Worm (Caenorhabditis elegans) whole organism, young adult: ENCODE data around the gene C01F1.6.
A peak's percentile ranks its signal among the peaks of the same experiment; 100 is the strongest.

Source experiments
- B0261.1 ChIP-seq: sonication (generic microtip); optimal IDR thresholded peaks from 2 replicates; lab custom pipeline; 2016; ENCODE audit warnings: mild to moderate bottlenecking, missing genetic modification characterization, moderate library complexity, missing compliant biosample characterization
- B0336.3 ChIP-seq: fragments of 200-800 bp; sonication (Bioruptor generic); IDR thresholded peaks from 2 replicates; pipeline ENCODE4 v1.3.6; 2022; ENCODE audit warnings: missing genetic modification characterization, missing compliant biosample characterization
- C17E4.6 ChIP-seq: fragments of 200-800 bp; sonication (Bioruptor generic); IDR thresholded peaks from 2 replicates; pipeline ENCODE4 v1.3.6; 2022; ENCODE audit warnings: missing genetic modification reagents, missing genetic modification characterization, missing compliant biosample characterization
- F22D6.2 ChIP-seq: sonication (generic microtip); optimal IDR thresholded peaks from 2 replicates; lab custom pipeline; 2016; ENCODE audit warnings: mild to moderate bottlenecking, missing genetic modification characterization, missing compliant biosample characterization
- F49E8.2 ChIP-seq: sonication (generic microtip); optimal IDR thresholded peaks from 3 replicates; lab custom pipeline; 2017; ENCODE audit warnings: missing genetic modification characterization, mild to moderate bottlenecking, missing compliant biosample characterization, antibody characterized with exemption, moderate library complexity; ENCODE audit not compliant: insufficient read depth
- F57A8.1 ChIP-seq: fragments of 200-800 bp; sonication (Bioruptor generic); optimal IDR thresholded peaks from 2 replicates; lab custom pipeline; 2018; ENCODE audit warnings: mild to moderate bottlenecking, missing genetic modification characterization, moderate library complexity, missing compliant biosample characterization
- T26A5.8 ChIP-seq: sonication (generic microtip); optimal IDR thresholded peaks from 2 replicates; lab custom pipeline; 2016; ENCODE audit warnings: missing genetic modification characterization, missing compliant biosample characterization
- Y53G8AR.9 ChIP-seq: fragments of 200-800 bp; sonication (Bioruptor generic); conservative IDR thresholded peaks from 2 replicates; pipeline ENCODE4 v1.3.6; 2022; ENCODE audit warnings: missing genetic modification reagents, missing genetic modification characterization, missing compliant biosample characterization
- Y79H2A.3 ChIP-seq: fragments of 200-800 bp; sonication (Bioruptor generic); conservative IDR thresholded peaks from 2 replicates; pipeline ENCODE4 v1.3.6; 2022; ENCODE audit warnings: missing genetic modification reagents, missing genetic modification characterization, missing compliant biosample characterization
- aptf-3 ChIP-seq: fragments of 200-800 bp; sonication (Bioruptor generic); IDR thresholded peaks from 2 replicates; pipeline ENCODE4 v1.3.6; 2022; ENCODE audit warnings: missing genetic modification characterization, missing compliant biosample characterization
- atf-7 ChIP-seq: sonication (generic microtip); optimal IDR thresholded peaks from 2 replicates; lab custom pipeline; 2017; ENCODE audit warnings: mild to moderate bottlenecking, missing genetic modification characterization, missing compliant biosample characterization
- athp-1 ChIP-seq: sonication (generic microtip); optimal IDR thresholded peaks from 2 replicates; lab custom pipeline; 2017; ENCODE audit warnings: mild to moderate bottlenecking, missing genetic modification characterization, missing compliant biosample characterization
- attf-5 ChIP-seq: fragments of 200-800 bp; sonication (Bioruptor generic); optimal IDR thresholded peaks from 2 replicates; lab custom pipeline; 2018; ENCODE audit warnings: mild to moderate bottlenecking, missing genetic modification characterization, missing compliant biosample characterization
- bed-1 ChIP-seq: fragments of 200-800 bp; sonication (Bioruptor generic); IDR thresholded peaks from 2 replicates; pipeline ENCODE4 v1.3.6; 2022; ENCODE audit warnings: missing genetic modification reagents, missing genetic modification characterization, missing compliant biosample characterization
- ccch-3 ChIP-seq: fragments of 200-800 bp; sonication (Bioruptor generic); optimal IDR thresholded peaks from 2 replicates; lab custom pipeline; 2018; ENCODE audit warnings: mild to moderate bottlenecking, missing genetic modification characterization, missing compliant biosample characterization
- cebp-1 ChIP-seq, 2 experiments: fragments of 200-800 bp in 1 of 2; sonication (Bioruptor generic) in 1 of 2; sonication (generic microtip) in 1 of 2; IDR thresholded peaks in 1 of 2; optimal IDR thresholded peaks in 1 of 2; 2 replicates each; pipeline versions ENCODE4 v1.3.6 to Lab custom; 2017 to 2022; ENCODE audit warnings: missing compliant biosample characterization in 2 of 2, missing genetic modification characterization in 2 of 2, mild to moderate bottlenecking in 1 of 2, missing genetic modification reagents in 1 of 2, moderate library complexity in 1 of 2
- ceh-100 ChIP-seq: fragments of 200-800 bp; sonication (Bioruptor generic); IDR thresholded peaks from 2 replicates; pipeline ENCODE4 v1.3.6; 2022; ENCODE audit warnings: missing genetic modification reagents, missing genetic modification characterization, missing compliant biosample characterization
- ceh-58 ChIP-seq: fragments of 200-800 bp; sonication (Bioruptor generic); IDR thresholded peaks from 2 replicates; pipeline ENCODE4 v1.3.6; 2022; ENCODE audit warnings: missing genetic modification characterization, missing compliant biosample characterization
- ceh-79 ChIP-seq: sonication (generic microtip); optimal IDR thresholded peaks from 2 replicates; lab custom pipeline; 2017; ENCODE audit warnings: mild to moderate bottlenecking, missing genetic modification characterization, missing compliant biosample characterization
- ceh-91 ChIP-seq: fragments of 200-800 bp; sonication (Bioruptor generic); IDR thresholded peaks from 2 replicates; pipeline ENCODE4 v1.3.6; 2022; ENCODE audit warnings: missing genetic modification reagents, missing genetic modification characterization, missing compliant biosample characterization
- chd-7 ChIP-seq: sonication (generic microtip); optimal IDR thresholded peaks from 2 replicates; lab custom pipeline; 2016; ENCODE audit warnings: mild to moderate bottlenecking, missing genetic modification characterization, moderate library complexity, missing compliant biosample characterization
- die-1 ChIP-seq: sonication (generic microtip); optimal IDR thresholded peaks from 2 replicates; lab custom pipeline; 2016; ENCODE audit warnings: missing genotype, mild to moderate bottlenecking, missing genetic modification characterization, missing compliant biosample characterization
- dpff-1 ChIP-seq: sonication (generic microtip); optimal IDR thresholded peaks from 2 replicates; lab custom pipeline; 2017; ENCODE audit warnings: mild to moderate bottlenecking, missing genetic modification characterization, missing compliant biosample characterization
- egl-44 ChIP-seq: fragments of 200-800 bp; sonication (Bioruptor generic); IDR thresholded peaks from 2 replicates; pipeline ENCODE4 v1.3.6; 2022; ENCODE audit warnings: missing genetic modification reagents, missing genetic modification characterization, missing compliant biosample characterization
- fkh-3 ChIP-seq: sonication (generic microtip); optimal IDR thresholded peaks from 2 replicates; lab custom pipeline; 2016; ENCODE audit warnings: mild to moderate bottlenecking, missing genetic modification characterization, missing compliant biosample characterization
- hlh-12 ChIP-seq: sonication (generic microtip); optimal IDR thresholded peaks from 2 replicates; lab custom pipeline; 2016; ENCODE audit warnings: missing genetic modification characterization, missing compliant biosample characterization
- hlh-26 ChIP-seq: fragments of 200-800 bp; sonication (Bioruptor generic); conservative IDR thresholded peaks from 2 replicates; pipeline ENCODE4 v1.3.6; 2022; ENCODE audit warnings: missing genetic modification reagents, missing genetic modification characterization, missing compliant biosample characterization
- lag-1 ChIP-seq: fragments of 200-800 bp; sonication (Bioruptor generic); IDR thresholded peaks from 2 replicates; pipeline ENCODE4 v1.3.6; 2022; ENCODE audit warnings: missing genetic modification reagents, missing genetic modification characterization, missing compliant biosample characterization
- lin-26 ChIP-seq: fragments of 200-800 bp; sonication (Bioruptor generic); IDR thresholded peaks from 2 replicates; pipeline ENCODE4 v1.3.6; 2022; ENCODE audit warnings: missing genetic modification reagents, missing genetic modification characterization, missing compliant biosample characterization
- lir-1 ChIP-seq: fragments of 200-800 bp; sonication (Bioruptor generic); conservative IDR thresholded peaks from 2 replicates; pipeline ENCODE4 v1.3.6; 2022; ENCODE audit warnings: missing genetic modification reagents, missing genetic modification characterization, missing compliant biosample characterization
- lsl-1 ChIP-seq: fragments of 200-800 bp; sonication (Bioruptor generic); optimal IDR thresholded peaks from 2 replicates; lab custom pipeline; 2018; ENCODE audit warnings: mild to moderate bottlenecking, missing genetic modification characterization, moderate library complexity, missing compliant biosample characterization
- lsy-27 ChIP-seq: sonication (generic microtip); optimal IDR thresholded peaks from 2 replicates; lab custom pipeline; 2017; ENCODE audit warnings: missing genetic modification characterization, mild to moderate bottlenecking, missing compliant biosample characterization, antibody characterized with exemption, missing genotype, borderline replicate concordance; ENCODE audit not compliant: insufficient read depth
- nfya-1 ChIP-seq: sonication (generic microtip); optimal IDR thresholded peaks from 2 replicates; lab custom pipeline; 2017; ENCODE audit warnings: antibody characterized with exemption, missing compliant biosample characterization, missing genetic modification characterization, borderline replicate concordance; ENCODE audit not compliant: insufficient read depth
- nhr-27 ChIP-seq: fragments of 200-800 bp; sonication (Bioruptor generic); optimal IDR thresholded peaks from 2 replicates; lab custom pipeline; 2018; ENCODE audit warnings: mild to moderate bottlenecking, missing genetic modification characterization, moderate library complexity, missing compliant biosample characterization
- pha-4 ChIP-seq: fragments of 150-350 bp; sonication (generic microtip); optimal IDR thresholded peaks from 2 replicates; lab custom pipeline; 2014; ENCODE audit warnings: missing biosample characterization, missing genetic modification reagents, missing genetic modification characterization
- rcor-1 ChIP-seq: fragments of 200-800 bp; sonication (Bioruptor generic); IDR thresholded peaks from 2 replicates; pipeline ENCODE4 v1.3.6; 2022; ENCODE audit warnings: missing genetic modification reagents, missing genetic modification characterization, missing compliant biosample characterization
- rec-8 ChIP-seq, 2 experiments: sonication (generic microtip); optimal IDR thresholded peaks; 2 replicates each; lab custom pipeline; 2016; ENCODE audit warnings: mild to moderate bottlenecking in 2 of 2, missing genetic modification characterization in 2 of 2, missing genetic modification reagents in 2 of 2, missing genotype in 2 of 2, missing biosample characterization in 1 of 2, missing compliant biosample characterization in 1 of 2, moderate library complexity in 1 of 2
- sdz-38 ChIP-seq: sonication (generic microtip); optimal IDR thresholded peaks from 2 replicates; lab custom pipeline; 2016; ENCODE audit warnings: missing genotype, missing genetic modification characterization, missing compliant biosample characterization
- somi-1 ChIP-seq: fragments of 200-800 bp; sonication (Bioruptor generic); optimal IDR thresholded peaks from 2 replicates; lab custom pipeline; 2018; ENCODE audit warnings: mild to moderate bottlenecking, missing genetic modification characterization, missing compliant biosample characterization
- tbp1 ChIP-seq: fragments of 200-800 bp; sonication (Bioruptor generic); optimal IDR thresholded peaks from 2 replicates; lab custom pipeline; 2018; ENCODE audit warnings: mild to moderate bottlenecking, missing genetic modification characterization, missing compliant biosample characterization
- unc-130 ChIP-seq: sonication (generic microtip); optimal IDR thresholded peaks from 2 replicates; lab custom pipeline; 2016; ENCODE audit warnings: missing genetic modification reagents, missing genetic modification characterization, missing compliant biosample characterization
- unc-62 ChIP-seq: fragments of 150-350 bp; optimal IDR thresholded peaks from 2 replicates; lab custom pipeline; 2014; ENCODE audit warnings: missing biosample characterization, missing genetic modification reagents, missing genetic modification characterization
- ztf-28 ChIP-seq: fragments of 200-800 bp; sonication (Bioruptor generic); IDR thresholded peaks from 2 replicates; pipeline ENCODE4 v1.3.6; 2022; ENCODE audit warnings: missing genetic modification reagents, missing genetic modification characterization, missing compliant biosample characterization

C01F1.6 gene

ce11 chrII:4237701-4238214 is 50.3 kb downstream of the C01F1.6 start, which contains the start of the genes fbxc-44 and C16A11.2 (continued):
- peak; percentile 31 for TF ChIP-seq unc-130
- no peak for TF ChIP-seq aptf-3 (GFP tag; lab: Robert Waterston, UW)
- peak; percentile 96 for TF ChIP-seq lsl-1 (GFP tag; lab: Kevin White, UChicago)
- TF ChIP-seq sdz-38 (tag; lab: Kevin White, UChicago): no peak
- TF ChIP-seq T26A5.8 (tag; lab: Kevin White, UChicago): no peak
- TF ChIP-seq unc-62 (GFP tag; lab: Kevin White, UChicago): no peak
- no peak for TF ChIP-seq lag-1
- no peak for TF ChIP-seq egl-44 (GFP tag; lab: Robert Waterston, UW)
- no peak for TF ChIP-seq bed-1 (GFP tag; lab: Robert Waterston, UW)
- no peak for TF ChIP-seq pha-4 (tag; lab: Kevin White, UChicago)
- TF ChIP-seq ceh-58 (GFP tag; lab: Robert Waterston, UW): no peak
- TF ChIP-seq Y53G8AR.9 (GFP tag; lab: Robert Waterston, UW): no peak
- no peak for TF ChIP-seq lir-1 (GFP tag; lab: Robert Waterston, UW)
- no peak for TF ChIP-seq somi-1 (GFP tag; lab: Kevin White, UChicago)
- TF ChIP-seq B0336.3 (GFP tag; lab: Robert Waterston, UW): peak; percentile 49; the same call in 1 of the 2 replicates
- TF ChIP-seq C17E4.6 (GFP tag; lab: Robert Waterston, UW): peak; percentile 16; the same call in 1 of the 2 replicates
- no peak for TF ChIP-seq nhr-27
- no peak for TF ChIP-seq ccch-3 (GFP tag; lab: Kevin White, UChicago)
- peak; percentile 24; the same call in 1 of the 2 replicates for TF ChIP-seq ceh-100 (GFP tag; lab: Robert Waterston, UW)
- no peak for TF ChIP-seq cebp-1 (GFP tag; IDR thresholded peaks at IDR 0.05; lab: Robert Waterston, UW)
- peak; percentile 52 for TF ChIP-seq cebp-1 (tag; optimal IDR thresholded peaks at IDR 0.05; lab: Kevin White, UChicago)
- TF ChIP-seq ceh-91 (GFP tag; lab: Robert Waterston, UW): peak; percentile 59; the same call in 1 of the 2 replicates
- no peak for TF ChIP-seq lsy-27
- no peak for TF ChIP-seq dpff-1 (tag; lab: Kevin White, UChicago)
- TF ChIP-seq F57A8.1 (GFP tag; lab: Kevin White, UChicago): no peak
- no peak for TF ChIP-seq fkh-3 (tag; lab: Kevin White, UChicago)
- TF ChIP-seq tbp1 (GFP tag; lab: Kevin White, UChicago): peak; percentile 26
- no peak for TF ChIP-seq hlh-12 (tag; lab: Kevin White, UChicago)
- TF ChIP-seq F22D6.2: no peak
- TF ChIP-seq atf-7 (tag; lab: Kevin White, UChicago): no peak
- TF ChIP-seq rcor-1 (GFP tag; lab: Robert Waterston, UW): no peak
- no peak for TF ChIP-seq attf-5 (GFP tag; lab: Kevin White, UChicago)
- TF ChIP-seq lin-26 (GFP tag; lab: Robert Waterston, UW): no peak
- no peak for TF ChIP-seq hlh-26
- TF ChIP-seq F49E8.2 (tag; lab: Kevin White, UChicago): peak; percentile 22
- no peak for TF ChIP-seq die-1 (tag; lab: Kevin White, UChicago)
- TF ChIP-seq ztf-28 (GFP tag; lab: Robert Waterston, UW): no peak
- peak in 1 of 2 experiments; percentile 6 for TF ChIP-seq rec-8 (tag; optimal IDR thresholded peaks at IDR 0.05; lab: Kevin White, UChicago)
- TF ChIP-seq ceh-79 (tag; lab: Kevin White, UChicago): no peak
- TF ChIP-seq athp-1 (tag; lab: Kevin White, UChicago): peak; percentile 47
- no peak for TF ChIP-seq nfya-1 (tag; lab: Kevin White, UChicago)
- TF ChIP-seq chd-7 (tag; lab: Kevin White, UChicago): no peak
- no peak for TF ChIP-seq Y79H2A.3 (GFP tag; lab: Robert Waterston, UW)
- no peak for TF ChIP-seq B0261.1 (tag; lab: Kevin White, UChicago)
